Fruit fly (Drosophila melanogaster) whole organism, prepupa: ENCODE measurements around the gene CG12316.

ENCODE experiments used
- Blimp-1 ChIP-seq: fragments of 200-800 bp; sonication (Bioruptor generic); optimal IDR thresholded peaks from 3 replicates; lab custom pipeline; 2017; ENCODE audit warnings: missing biosample characterization, missing genetic modification characterization, mild to moderate bottlenecking, moderate library complexity, missing genetic modification reagents
- CG10669 ChIP-seq: fragments of 200-800 bp; sonication (Bioruptor generic); optimal IDR thresholded peaks from 3 replicates; lab custom pipeline; 2018; ENCODE audit warnings: missing biosample characterization, mild to moderate bottlenecking, missing genetic modification characterization, moderate library complexity
- CG11762 ChIP-seq: fragments of 200-800 bp; sonication (Bioruptor generic); optimal IDR thresholded peaks from 3 replicates; lab custom pipeline; 2016; ENCODE audit warnings: missing biosample characterization, missing genetic modification characterization; ENCODE audit not compliant: insufficient read depth
- CG1621 ChIP-seq: fragments of 200-800 bp; sonication (Bioruptor generic); optimal IDR thresholded peaks from 3 replicates; lab custom pipeline; 2018; ENCODE audit warnings: missing biosample characterization, mild to moderate bottlenecking, missing genetic modification characterization
- CG16779 ChIP-seq: fragments of 200-800 bp; sonication (Bioruptor generic); optimal IDR thresholded peaks from 3 replicates; lab custom pipeline; 2017; ENCODE audit warnings: missing biosample characterization, mild to moderate bottlenecking, missing genetic modification characterization
- CG31627 ChIP-seq: fragments of 200-800 bp; sonication (Bioruptor generic); optimal IDR thresholded peaks from 3 replicates; lab custom pipeline; 2016; ENCODE audit warnings: missing biosample characterization, missing genetic modification characterization
- CG34406 ChIP-seq: fragments of 200-800 bp; sonication (Bioruptor generic); optimal IDR thresholded peaks from 3 replicates; lab custom pipeline; 2016; ENCODE audit warnings: missing biosample characterization, missing genetic modification characterization
- CG3919 ChIP-seq: fragments of 200-800 bp; sonication (Bioruptor generic); optimal IDR thresholded peaks from 3 replicates; lab custom pipeline; 2016; ENCODE audit warnings: missing biosample characterization, missing genetic modification characterization
- CG4318 ChIP-seq: fragments of 200-800 bp; sonication (Bioruptor generic); optimal IDR thresholded peaks from 3 replicates; lab custom pipeline; 2017; ENCODE audit warnings: missing biosample characterization, mild to moderate bottlenecking, missing genetic modification characterization
- CG6163 ChIP-seq: fragments of 200-800 bp; sonication (Bioruptor generic); IDR thresholded peaks from 3 replicates; pipeline ENCODE4 v1.3.6; 2022; ENCODE audit warnings: missing biosample characterization, missing genetic modification characterization
- CG6792 ChIP-seq: fragments of 200-800 bp; sonication (Bioruptor generic); optimal IDR thresholded peaks from 3 replicates; lab custom pipeline; 2016; ENCODE audit warnings: missing biosample characterization, missing genetic modification characterization
- CG6808 ChIP-seq: fragments of 200-800 bp; sonication (Bioruptor generic); optimal IDR thresholded peaks from 3 replicates; lab custom pipeline; 2017; ENCODE audit warnings: missing biosample characterization, missing genetic modification characterization, mild to moderate bottlenecking, moderate library complexity, missing genetic modification reagents
- CG7368 ChIP-seq: fragments of 200-800 bp; sonication (Bioruptor generic); optimal IDR thresholded peaks from 3 replicates; lab custom pipeline; 2016; ENCODE audit warnings: missing biosample characterization, missing genetic modification characterization
- CG8119 ChIP-seq: fragments of 200-800 bp; sonication (Bioruptor generic); IDR thresholded peaks from 3 replicates; pipeline ENCODE4 v1.3.6; 2022; ENCODE audit warnings: missing biosample characterization, missing genetic modification characterization
- CG8632 ChIP-seq: fragments of 200-800 bp; sonication (Bioruptor generic); optimal IDR thresholded peaks from 3 replicates; lab custom pipeline; 2016; ENCODE audit warnings: missing biosample characterization, missing genetic modification characterization
- CG9139 ChIP-seq: fragments of 200-800 bp; sonication (Bioruptor generic); optimal IDR thresholded peaks from 3 replicates; lab custom pipeline; 2017; ENCODE audit warnings: missing biosample characterization, mild to moderate bottlenecking, missing genetic modification characterization
- Eip75B ChIP-seq: fragments of 200-800 bp; sonication (Bioruptor generic); optimal IDR thresholded peaks from 3 replicates; lab custom pipeline; 2016; ENCODE audit warnings: missing biosample characterization, missing genetic modification characterization
- Eip93F ChIP-seq: fragments of 200-800 bp; sonication (Bioruptor generic); optimal IDR thresholded peaks from 2 replicates; lab custom pipeline; 2016; ENCODE audit warnings: missing biosample characterization, mild to moderate bottlenecking, missing genetic modification characterization
- Ets21C ChIP-seq: fragments of 200-800 bp; sonication (Bioruptor generic); optimal IDR thresholded peaks from 3 replicates; lab custom pipeline; 2016; ENCODE audit warnings: missing biosample characterization, missing genetic modification characterization
- Ets96B ChIP-seq: fragments of 200-800 bp; optimal IDR thresholded peaks from 2 replicates; lab custom pipeline; 2019; ENCODE audit warnings: missing biosample characterization, mild to moderate bottlenecking, missing genetic modification characterization, moderate library complexity
- Gug ChIP-seq: fragments of 200-800 bp; sonication (Bioruptor generic); IDR thresholded peaks from 2 replicates; pipeline ENCODE4 v1.3.6; 2022; ENCODE audit warnings: missing biosample characterization, missing genetic modification characterization
- Hr38 ChIP-seq: sonication (Bioruptor generic); optimal IDR thresholded peaks from 2 replicates; lab custom pipeline; 2016; ENCODE audit warnings: missing biosample characterization, missing genetic modification characterization
- Hr39 ChIP-seq: fragments of 200-800 bp; sonication (Bioruptor generic); optimal IDR thresholded peaks from 2 replicates; lab custom pipeline; 2016; ENCODE audit warnings: missing biosample characterization, missing genetic modification characterization
- Hr4 ChIP-seq: fragments of 200-800 bp; sonication (Bioruptor generic); optimal IDR thresholded peaks from 3 replicates; lab custom pipeline; 2016; ENCODE audit warnings: missing biosample characterization, missing genetic modification characterization
- Lpt ChIP-seq: fragments of 200-800 bp; sonication (Bioruptor generic); optimal IDR thresholded peaks from 3 replicates; lab custom pipeline; 2016; ENCODE audit warnings: missing biosample characterization, missing genetic modification characterization
- Smox ChIP-seq: fragments of 200-800 bp; sonication (Bioruptor generic); optimal IDR thresholded peaks from 3 replicates; lab custom pipeline; 2016; ENCODE audit warnings: missing biosample characterization, missing genetic modification characterization
- Sox102F ChIP-seq: fragments of 200-800 bp; sonication (Bioruptor generic); optimal IDR thresholded peaks from 2 replicates; lab custom pipeline; 2016; ENCODE audit warnings: missing biosample characterization, mild to moderate bottlenecking, missing genetic modification characterization
- Sox14 ChIP-seq: fragments of 200-800 bp; sonication (Bioruptor generic); optimal IDR thresholded peaks from 3 replicates; lab custom pipeline; 2016; ENCODE audit warnings: missing biosample characterization, missing genetic modification characterization
- Sox15 ChIP-seq: fragments of 200-800 bp; sonication (Bioruptor generic); optimal IDR thresholded peaks from 3 replicates; lab custom pipeline; 2016; ENCODE audit warnings: missing biosample characterization, missing genetic modification characterization
- acj6 ChIP-seq: fragments of 200-800 bp; sonication (Bioruptor generic); optimal IDR thresholded peaks from 3 replicates; lab custom pipeline; 2016; ENCODE audit warnings: missing biosample characterization, missing genetic modification characterization
- cyc ChIP-seq: fragments of 200-800 bp; sonication (Bioruptor generic); optimal IDR thresholded peaks from 3 replicates; lab custom pipeline; 2016; ENCODE audit warnings: missing biosample characterization, missing genetic modification characterization
- dac ChIP-seq: fragments of 200-800 bp; sonication (Bioruptor generic); optimal IDR thresholded peaks from 2 replicates; lab custom pipeline; 2017; ENCODE audit warnings: missing biosample characterization, mild to moderate bottlenecking, missing genetic modification characterization
- dsx ChIP-seq: fragments of 200-800 bp; optimal IDR thresholded peaks from 3 replicates; lab custom pipeline; 2019; ENCODE audit warnings: missing biosample characterization, mild to moderate bottlenecking, missing genetic modification characterization, moderate library complexity; ENCODE audit not compliant: poor library complexity, severe bottlenecking
- eg ChIP-seq: fragments of 200-800 bp; sonication (Bioruptor generic); IDR thresholded peaks from 3 replicates; pipeline ENCODE4 v1.3.6; 2022; ENCODE audit warnings: missing biosample characterization, missing genetic modification characterization
- esn ChIP-seq: fragments of 200-800 bp; sonication (Bioruptor generic); optimal IDR thresholded peaks from 2 replicates; lab custom pipeline; 2016; ENCODE audit warnings: missing biosample characterization, mild to moderate bottlenecking, missing genetic modification characterization, moderate library complexity
- fd59A ChIP-seq: fragments of 200-800 bp; sonication (Bioruptor generic); optimal IDR thresholded peaks from 2 replicates; lab custom pipeline; 2017; ENCODE audit warnings: missing biosample characterization, mild to moderate bottlenecking, missing genetic modification characterization, missing genetic modification reagents
- fd85E ChIP-seq: fragments of 200-800 bp; sonication (Bioruptor generic); optimal IDR thresholded peaks from 3 replicates; lab custom pipeline; 2016; ENCODE audit warnings: missing biosample characterization, missing genetic modification characterization
- lz ChIP-seq: fragments of 200-800 bp; sonication (Bioruptor generic); optimal IDR thresholded peaks from 3 replicates; lab custom pipeline; 2016; ENCODE audit warnings: missing biosample characterization, missing genetic modification characterization
- net ChIP-seq: fragments of 200-800 bp; sonication (Bioruptor generic); optimal IDR thresholded peaks from 3 replicates; lab custom pipeline; 2016; ENCODE audit warnings: missing biosample characterization, missing genetic modification characterization
- pdm3 ChIP-seq: fragments of 200-800 bp; sonication (Bioruptor generic); optimal IDR thresholded peaks from 3 replicates; lab custom pipeline; 2016; ENCODE audit warnings: missing biosample characterization, missing genetic modification characterization
- salr ChIP-seq, 2 experiments: fragments of 200-800 bp; sonication (Bioruptor generic); optimal IDR thresholded peaks; 3 replicates each; lab custom pipeline; 2016 to 2018; ENCODE audit warnings: missing biosample characterization in 2 of 2, missing genetic modification characterization in 2 of 2, mild to moderate bottlenecking in 1 of 2
- spab ChIP-seq: fragments of 200-800 bp; sonication (Bioruptor generic); optimal IDR thresholded peaks from 2 replicates; lab custom pipeline; 2017; ENCODE audit warnings: missing biosample characterization, mild to moderate bottlenecking, missing genetic modification characterization, missing genetic modification reagents
- ss ChIP-seq, 2 experiments: fragments of 200-800 bp; sonication (Bioruptor generic); optimal IDR thresholded peaks; 2 replicates in 1 of 2; 3 replicates in 1 of 2; lab custom pipeline; 2017 to 2018; ENCODE audit warnings: mild to moderate bottlenecking in 2 of 2, missing biosample characterization in 2 of 2, missing genetic modification characterization in 2 of 2, moderate library complexity in 1 of 2
- svp ChIP-seq: fragments of 200-800 bp; sonication (Bioruptor generic); peaks from one replicate; lab custom pipeline; 2016; ENCODE audit warnings: missing biosample characterization, missing genetic modification characterization
- topi ChIP-seq: fragments of 200-800 bp; sonication (Bioruptor generic); optimal IDR thresholded peaks from 3 replicates; lab custom pipeline; 2016; ENCODE audit warnings: missing biosample characterization, missing genetic modification characterization
- vri ChIP-seq: fragments of 200-800 bp; sonication (Bioruptor generic); optimal IDR thresholded peaks from 3 replicates; lab custom pipeline; 2016; ENCODE audit warnings: missing biosample characterization, mild to moderate bottlenecking, missing genetic modification characterization

Gene CG12316

DNA sequence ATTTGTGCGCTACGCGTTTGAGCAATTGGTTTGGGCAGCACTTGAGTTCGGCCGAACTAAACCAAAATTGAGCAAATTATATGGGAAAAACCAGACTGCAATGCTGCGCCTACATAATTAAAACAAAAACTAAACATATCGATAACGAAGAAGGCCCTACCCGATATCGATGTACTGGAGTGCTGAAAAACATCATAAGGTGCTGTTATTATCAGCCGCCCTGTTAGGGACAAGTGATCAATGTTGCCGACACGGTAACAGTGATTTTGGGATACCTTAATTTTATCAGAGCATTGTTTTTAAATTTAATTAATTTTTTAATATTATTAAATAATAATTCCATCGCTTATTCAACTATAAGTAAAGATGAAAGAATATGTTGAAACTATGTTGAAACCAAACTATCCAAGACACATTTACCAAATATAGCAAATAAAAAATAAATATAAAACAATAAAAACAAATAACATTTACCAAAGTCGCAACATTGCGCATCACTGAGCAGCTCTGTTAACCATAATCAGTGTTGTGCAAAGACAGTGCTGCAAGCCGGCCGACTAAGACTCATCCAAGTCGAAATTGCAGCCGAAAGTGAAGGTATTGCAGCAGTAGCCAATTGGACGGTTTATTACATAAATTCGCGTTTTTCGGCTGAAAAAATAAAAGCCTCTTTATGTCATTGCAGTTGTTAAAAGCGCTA, 42.0 kb downstream of the CG12316 start, which contains the start of the genes sstn, Plp and GlyRS (continued):
- TF ChIP-seq spab (no peak), lz (GFP tag; lab: Kevin White, UChicago) (peak; percentile 0), cyc (GFP tag; lab: Kevin White, UChicago) (no peak), Lpt (no peak), CG6163 (GFP tag; lab: Robert Waterston, UW) (no peak), CG8632 (GFP tag; lab: Kevin White, UChicago) (peak; percentile 28), fd85E (GFP tag; lab: Kevin White, UChicago) (no peak), fd59A (peak; percentile 17), CG8119 (GFP tag; lab: Robert Waterston, UW) (no peak)

DNA sequence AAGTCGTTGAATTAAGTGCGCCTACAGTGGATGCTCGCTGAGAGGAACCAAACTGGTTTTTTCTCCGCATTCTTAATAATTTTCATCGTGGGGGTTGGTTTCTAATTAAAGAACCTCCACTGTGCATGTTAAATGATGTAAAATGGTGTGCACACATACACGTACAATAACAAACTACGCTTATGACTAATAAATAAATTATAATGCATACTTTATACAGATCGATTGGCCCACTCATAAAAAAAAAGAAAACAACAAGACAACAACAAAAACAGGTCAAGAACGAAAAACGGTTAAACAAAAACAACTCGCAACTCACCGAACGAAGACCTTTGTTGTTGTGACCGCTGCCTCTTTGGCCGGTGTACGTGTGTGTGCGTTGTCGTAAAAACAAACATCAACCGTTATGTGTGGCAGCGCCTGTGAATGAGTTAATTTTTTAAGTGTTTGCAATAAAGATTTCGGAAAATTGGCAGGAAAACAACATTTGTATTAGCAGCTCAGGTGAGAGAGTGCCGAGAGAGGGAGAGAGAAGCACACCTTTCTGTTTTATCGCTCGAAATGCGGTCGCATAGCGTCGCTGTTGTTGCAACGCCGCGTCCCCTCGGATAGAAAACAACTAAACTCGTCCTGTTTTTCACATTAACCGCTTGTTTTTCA, 42.7 kb downstream of the CG12316 start:
- TF ChIP-seq lz (GFP tag; lab: Kevin White, UChicago) (peak; percentile 2), ss (GFP tag; optimal IDR thresholded peaks at IDR 0.05; lab: Kevin White, UChicago) (no peak), fd59A (no peak), esn (GFP tag; lab: Kevin White, UChicago) (peak; percentile 37), CG11762 (GFP tag; lab: Kevin White, UChicago) (no peak), svp (GFP tag; lab: Kevin White, UChicago) (peak; percentile 85), Sox14 (GFP tag; lab: Kevin White, UChicago) (peak; percentile 17), Eip93F (GFP tag; lab: Kevin White, UChicago) (no peak), dac (no peak), Sox15 (GFP tag; lab: Kevin White, UChicago) (no peak), spab (no peak), acj6 (GFP tag; lab: Kevin White, UChicago) (no peak), salr (GFP tag; optimal IDR thresholded peaks at IDR 0.05; lab: Kevin White, UChicago) (no peak), CG31627 (GFP tag; lab: Kevin White, UChicago) (peak; percentile 40), CG7368 (no peak), CG8119 (GFP tag; lab: Robert Waterston, UW) (no peak), Hr39 (GFP tag; lab: Kevin White, UChicago) (peak; percentile 20), CG1621 (no peak), eg (GFP tag; lab: Robert Waterston, UW) (peak; percentile 48; the same call in 1 of the 3 replicates), CG6163 (GFP tag; lab: Robert Waterston, UW) (no peak), CG34406 (peak; percentile 15), Ets21C (peak; percentile 3), Sox102F (peak; percentile 32), CG9139 (no peak), vri (GFP tag; lab: Kevin White, UChicago) (peak; percentile 77), pdm3 (GFP tag; lab: Kevin White, UChicago) (peak; percentile 35), Gug (GFP tag; lab: Robert Waterston, UW) (no peak), dsx (no peak), CG16779 (no peak), fd85E (GFP tag; lab: Kevin White, UChicago) (no peak), net (GFP tag; lab: Kevin White, UChicago) (no peak), Smox (no peak), topi (GFP tag; lab: Kevin White, UChicago) (peak; percentile 44), CG6792 (GFP tag; lab: Kevin White, UChicago) (peak; percentile 12), CG10669 (GFP tag; lab: Kevin White, UChicago) (no peak), Hr4 (peak; percentile 19), Ets96B (tag; lab: Kevin White, UChicago) (no peak), CG4318 (GFP tag; lab: Kevin White, UChicago) (no peak), Eip75B (peak; percentile 15), Hr38 (GFP tag; lab: Kevin White, UChicago) (no peak), CG6808 (GFP tag; lab: Kevin White, UChicago) (peak; percentile 32), Blimp-1 (GFP tag; lab: Kevin White, UChicago) (no peak), CG8632 (GFP tag; lab: Kevin White, UChicago) (no peak), CG3919 (GFP tag; lab: Kevin White, UChicago) (no peak), cyc (GFP tag; lab: Kevin White, UChicago) (peak; percentile 29)
